Worm (Caenorhabditis elegans): ENCODE results near the gene C18A3.11.

Gene C18A3.11

DNA sequence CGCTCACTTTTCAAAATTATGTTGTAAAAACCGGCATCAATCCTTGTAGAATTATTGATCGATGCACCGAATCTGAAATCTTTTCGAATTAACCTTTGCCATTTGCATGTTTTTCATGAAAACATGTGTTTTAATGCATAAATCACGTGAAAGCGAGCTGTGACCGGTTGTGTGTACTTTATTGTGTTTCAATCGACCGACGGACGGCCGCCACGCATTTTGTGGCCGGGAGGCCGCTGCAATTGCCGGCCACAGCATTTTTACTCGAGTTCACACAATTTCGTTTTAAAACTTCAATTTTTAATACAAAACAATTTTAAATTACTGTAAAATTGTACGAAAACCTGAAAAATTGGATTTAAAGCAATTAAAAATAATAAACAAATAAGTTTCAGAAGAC is 41.9 kb upstream of the C18A3.11 start, which contains the start of gene C25H3.11 (continued):
- TF ChIP-seq jun-1 (tag; optimal IDR thresholded peaks at IDR 0.05) (no peak), nhr-71 (tag; optimal IDR thresholded peaks at IDR 0.05) (peak; percentile 40), unc-30 (tag; optimal IDR thresholded peaks at IDR 0.05) (no peak), zag-1 (tag; optimal IDR thresholded peaks at IDR 0.05) (no peak), nhr-19 (GFP tag; conservative IDR thresholded peaks at IDR 0.05) (no peak), mdl-1 (tag; optimal IDR thresholded peaks at IDR 0.05) (peak in 1 of 2 experiments; percentile 32), ceh-82 (tag; optimal IDR thresholded peaks at IDR 0.05) (no peak), swsn-7 (tag; optimal IDR thresholded peaks at IDR 0.05) (peak; percentile 3), unc-98 (GFP tag; IDR thresholded peaks at IDR 0.05) (no peak), elt-2 (tag; optimal IDR thresholded peaks at IDR 0.05) (peak; percentile 34), nhr-28 (tag; optimal IDR thresholded peaks at IDR 0.05) (no peak), xbp-1 (tag; optimal IDR thresholded peaks at IDR 0.05) (no peak), mep-1 (tag; optimal IDR thresholded peaks at IDR 0.05) (peak; percentile 31), unc-130 (tag; optimal IDR thresholded peaks at IDR 0.05) (peak; percentile 6), efl-3 (GFP tag; optimal IDR thresholded peaks at IDR 0.05) (no peak), sptf-1 (tag; optimal IDR thresholded peaks at IDR 0.05) (no peak), blmp-1 (tag; optimal IDR thresholded peaks at IDR 0.05) (no peak), vab-15 (tag; optimal IDR thresholded peaks at IDR 0.05) (no peak), elt-3 (tag; optimal IDR thresholded peaks at IDR 0.05) (no peak), nhr-85 (tag) (peak; percentile 70), aha-1 (tag; optimal IDR thresholded peaks at IDR 0.05) (no peak), fkh-10 (GFP tag; optimal IDR thresholded peaks at IDR 0.05) (no peak), nhr-20 (tag; optimal IDR thresholded peaks at IDR 0.05) (peak; percentile 31), F16B12.6 (tag; optimal IDR thresholded peaks at IDR 0.05) (no peak), mef-2 (tag; optimal IDR thresholded peaks at IDR 0.05) (no peak), nhr-90 (tag; optimal IDR thresholded peaks at IDR 0.05; ENCODE audit: poor library complexity) (peak; percentile 14), tlp-1 (tag; optimal IDR thresholded peaks at IDR 0.05) (no peak), fos-1 (tag; optimal IDR thresholded peaks at IDR 0.05) (no peak), ces-1 (GFP tag; optimal IDR thresholded peaks at IDR 0.05) (no peak), aly-2 (tag; optimal IDR thresholded peaks at IDR 0.05) (no peak), pag-3 (tag; optimal IDR thresholded peaks at IDR 0.05; ENCODE audit: borderline replicate concordance, insufficient read depth) (no peak), lin-13 (GFP tag; optimal IDR thresholded peaks at IDR 0.05) (no peak), lin-15B (tag; optimal IDR thresholded peaks at IDR 0.05) (peak; percentile 15), lir-3 (tag; optimal IDR thresholded peaks at IDR 0.05; ENCODE audit: poor library complexity) (no peak)

DNA sequence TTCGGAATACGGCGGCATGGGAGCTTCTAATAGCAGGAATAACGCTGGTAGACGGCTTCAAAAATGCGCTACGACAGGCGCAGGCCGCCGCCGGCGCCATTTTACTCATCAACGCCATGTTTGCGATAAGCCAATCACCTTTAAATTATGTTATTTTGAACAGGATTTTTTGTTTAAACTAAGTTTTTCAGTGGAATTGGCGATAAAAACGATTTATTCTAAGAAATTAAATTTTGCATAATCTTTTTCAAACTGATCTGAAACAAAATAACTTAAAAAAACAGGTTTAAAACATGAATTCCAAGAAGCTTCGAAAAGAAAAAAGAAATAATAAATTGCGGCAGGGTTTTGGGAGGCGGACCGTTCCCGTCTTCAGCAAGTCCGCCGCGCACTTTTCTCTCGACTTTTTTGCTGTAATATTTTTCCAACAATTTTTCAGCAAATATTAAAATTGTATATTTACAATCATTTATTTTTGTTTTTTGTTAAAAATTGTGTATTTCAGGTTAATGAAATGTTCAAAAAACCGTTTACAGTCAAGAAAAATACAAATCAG is 39.5 kb upstream of the C18A3.11 start, which contains the start of the genes ndub-5 and eif-2D:
TSS of gene ndub-5 (minus strand) at position 138 of the 556 bp plus-strand sequence.
TSS of gene eif-2D (plus strand) at position 506 of the 556 bp plus-strand sequence.
- no peak for TF ChIP-seq efl-1 (optimal IDR thresholded peaks at IDR 0.05)
- TF ChIP-seq efl-1 (GFP tag; optimal IDR thresholded peaks at IDR 0.05 in 1 of 2), result peak in 1 of 2 experiments; percentile 79
- TF ChIP-seq ceh-90 (tag; optimal IDR thresholded peaks at IDR 0.05), result no peak
- peak in 1 of 2 experiments; percentile 36 for TF ChIP-seq lsy-2 (tag; optimal IDR thresholded peaks at IDR 0.05)
- TF ChIP-seq lin-35 (GFP tag; optimal IDR thresholded peaks at IDR 0.05), result peak in 1 of 2 experiments; percentile 25
- TF ChIP-seq lin-14 (GFP tag; optimal IDR thresholded peaks at IDR 0.05), result peak; percentile 19
- TF ChIP-seq dpl-1 (GFP tag; optimal IDR thresholded peaks at IDR 0.05), result peak in 1 of 3 experiments; percentile 38
- no peak for TF ChIP-seq irx-1 (tag; optimal IDR thresholded peaks at IDR 0.05)
- TF ChIP-seq nhr-71 (tag; optimal IDR thresholded peaks at IDR 0.05), result peak; percentile 12
